Worm (Caenorhabditis elegans): ENCODE data around the gene fbxb-91.

DNA sequence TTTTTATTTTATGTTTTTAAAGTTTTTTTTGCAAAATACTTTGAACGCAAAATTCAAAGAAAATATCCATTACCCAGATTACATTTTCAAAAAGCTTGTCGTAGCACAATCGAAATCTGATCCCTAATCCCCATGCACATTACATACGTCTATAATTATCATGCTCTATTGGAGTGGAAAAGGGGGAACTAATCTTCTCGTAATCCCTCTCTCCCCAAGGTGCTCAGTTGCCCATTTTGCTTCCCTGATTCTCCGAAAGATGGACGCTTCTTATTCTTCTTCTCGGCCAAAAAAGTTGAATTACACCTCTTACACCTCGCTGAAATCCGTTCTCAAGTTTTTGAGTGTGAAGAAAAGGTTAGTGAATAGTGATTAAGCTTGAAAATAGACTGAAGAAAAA lies 39.5 kb downstream of the fbxb-91 start, which contains the start of gene fbxc-53:
- no peak for TF ChIP-seq tbx-7 (tag; optimal IDR thresholded peaks at IDR 0.05)
- TF ChIP-seq fkh-10 (GFP tag; optimal IDR thresholded peaks at IDR 0.05) = no peak
- TF ChIP-seq hlh-13 (GFP tag; optimal IDR thresholded peaks at IDR 0.05) = no peak
- no peak for TF ChIP-seq ztf-16 (tag; optimal IDR thresholded peaks at IDR 0.05)
- no peak for TF ChIP-seq elt-4 (tag; optimal IDR thresholded peaks at IDR 0.05)

Measured in whole organism, late embryonic.